Worm (Caenorhabditis elegans) whole organism, L4 larva: ENCODE results near the gene C39E6.2.

Experiments used
- F10B5.3 ChIP-seq: sonication (generic microtip); optimal IDR thresholded peaks from 2 replicates; lab custom pipeline; 2016; ENCODE audit warnings: mild to moderate bottlenecking, missing genetic modification characterization, missing compliant biosample characterization
- F26F4.8 ChIP-seq: fragments of 200-800 bp; sonication (Bioruptor generic); conservative IDR thresholded peaks from 2 replicates; pipeline ENCODE4 v1.3.6; 2022; ENCODE audit warnings: missing genetic modification characterization, missing compliant biosample characterization
- F37D6.2 ChIP-seq: sonication (generic microtip); optimal IDR thresholded peaks from 2 replicates; lab custom pipeline; 2016; ENCODE audit warnings: mild to moderate bottlenecking, missing genetic modification characterization, missing compliant biosample characterization
- F49E8.2 ChIP-seq: sonication (generic microtip); optimal IDR thresholded peaks from 2 replicates; lab custom pipeline; 2016; ENCODE audit warnings: missing compliant biosample characterization, mild to moderate bottlenecking, missing genetic modification characterization, borderline replicate concordance
- T20F7.1 ChIP-seq: fragments of 200-800 bp; sonication (Bioruptor generic); optimal IDR thresholded peaks from 2 replicates; lab custom pipeline; 2018; ENCODE audit warnings: mild to moderate bottlenecking, missing genetic modification characterization, missing compliant biosample characterization
- T26A8.4 ChIP-seq: fragments of 200-800 bp; sonication (Bioruptor generic); IDR thresholded peaks from 2 replicates; pipeline ENCODE4 v1.3.6; 2022; ENCODE audit warnings: missing genetic modification characterization, missing compliant biosample characterization
- Y75B8A.6 ChIP-seq: fragments of 200-800 bp; sonication (Bioruptor generic); IDR thresholded peaks from 2 replicates; pipeline ENCODE4 v1.3.6; 2022; ENCODE audit warnings: missing genetic modification reagents, missing genetic modification characterization, missing compliant biosample characterization
- aha-1 ChIP-seq: fragments of 150-350 bp; peaks from one replicate; lab custom pipeline; 2014; ENCODE audit warnings: missing biosample characterization, missing genetic modification characterization
- ama-1 ChIP-seq: fragments of 150-350 bp; optimal IDR thresholded peaks from 2 replicates; lab custom pipeline; 2014; ENCODE audit warnings: inconsistent platforms, mixed read lengths
- ceh-20 ChIP-seq: fragments of 200-800 bp; sonication (Bioruptor generic); IDR thresholded peaks from 2 replicates; pipeline ENCODE4 v1.3.6; 2022; ENCODE audit warnings: missing genetic modification reagents, missing genetic modification characterization, missing compliant biosample characterization
- ceh-44 ChIP-seq: fragments of 200-800 bp; sonication (Bioruptor generic); IDR thresholded peaks from 2 replicates; pipeline ENCODE4 v1.3.6; 2022; ENCODE audit warnings: missing genetic modification reagents, missing genetic modification characterization, missing compliant biosample characterization
- ceh-62 ChIP-seq: sonication (generic microtip); optimal IDR thresholded peaks from 2 replicates; lab custom pipeline; 2017; ENCODE audit warnings: missing biosample characterization, missing genetic modification characterization
- ces-1 ChIP-seq: fragments of 150-350 bp; sonication (generic microtip); optimal IDR thresholded peaks from 4 replicates; lab custom pipeline; 2014; ENCODE audit warnings: missing biosample characterization, missing genetic modification reagents, missing genetic modification characterization
- cey-2 ChIP-seq: sonication (generic microtip); optimal IDR thresholded peaks from 3 replicates; lab custom pipeline; 2017; ENCODE audit warnings: missing genetic modification characterization, mild to moderate bottlenecking, missing compliant biosample characterization, antibody characterized with exemption, borderline replicate concordance; ENCODE audit not compliant: insufficient read depth
- ctbp-1 ChIP-seq: fragments of 200-800 bp; sonication (Bioruptor generic); IDR thresholded peaks from 2 replicates; pipeline ENCODE4 v1.3.6; 2022; ENCODE audit warnings: missing genetic modification reagents, missing genetic modification characterization, missing compliant biosample characterization
- dve-1 ChIP-seq: sonication (generic microtip); optimal IDR thresholded peaks from 2 replicates; lab custom pipeline; 2017; ENCODE audit warnings: antibody characterized with exemption, mild to moderate bottlenecking, missing genetic modification characterization, missing compliant biosample characterization; ENCODE audit not compliant: insufficient read depth
- fkh-10 ChIP-seq: fragments of 150-350 bp; optimal IDR thresholded peaks from 2 replicates; lab custom pipeline; 2014; ENCODE audit warnings: missing biosample characterization, missing genetic modification reagents, missing genetic modification characterization
- fos-1 ChIP-seq: fragments of 150-350 bp; optimal IDR thresholded peaks from 2 replicates; lab custom pipeline; 2014; ENCODE audit warnings: missing biosample characterization, missing genetic modification characterization
- gei-8 ChIP-seq: fragments of 200-800 bp; sonication (Bioruptor generic); optimal IDR thresholded peaks from 2 replicates; lab custom pipeline; 2018; ENCODE audit warnings: mild to moderate bottlenecking, missing genetic modification characterization, missing compliant biosample characterization
- hif-1 ChIP-seq, 2 experiments: sonication (generic microtip); optimal IDR thresholded peaks; 2 replicates each; lab custom pipeline; 2016 to 2017; ENCODE audit warnings: missing compliant biosample characterization in 2 of 2, missing genetic modification characterization in 2 of 2, missing genetic modification reagents in 2 of 2, missing genotype in 2 of 2, mild to moderate bottlenecking in 1 of 2
- lin-1 ChIP-seq: fragments of 200-800 bp; sonication (Bioruptor generic); IDR thresholded peaks from 2 replicates; pipeline ENCODE4 v1.3.6; 2022; ENCODE audit warnings: missing genetic modification reagents, missing genetic modification characterization, missing compliant biosample characterization
- lin-13 ChIP-seq: fragments of 150-350 bp; optimal IDR thresholded peaks from 2 replicates; lab custom pipeline; 2014; ENCODE audit warnings: missing biosample characterization, missing genetic modification reagents, missing genetic modification characterization
- madf-9 ChIP-seq: fragments of 200-800 bp; sonication (Bioruptor generic); conservative IDR thresholded peaks from 2 replicates; pipeline ENCODE4 v1.3.6; 2022; ENCODE audit warnings: missing genetic modification reagents, missing genetic modification characterization, missing compliant biosample characterization
- mep-1 ChIP-seq: fragments of 150-350 bp; sonication (generic microtip); optimal IDR thresholded peaks from 3 replicates; lab custom pipeline; 2014; ENCODE audit warnings: missing biosample characterization, missing genetic modification characterization
- mxl-2 ChIP-seq: fragments of 200-800 bp; sonication (Bioruptor generic); conservative IDR thresholded peaks from 2 replicates; pipeline ENCODE4 v1.3.6; 2022; ENCODE audit warnings: missing genetic modification reagents, missing genetic modification characterization, missing compliant biosample characterization
- nhr-10 ChIP-seq: fragments of 150-350 bp; optimal IDR thresholded peaks from 2 replicates; lab custom pipeline; 2014; ENCODE audit warnings: missing biosample characterization, missing genetic modification characterization
- nhr-111 ChIP-seq: fragments of 200-800 bp; sonication (Bioruptor generic); optimal IDR thresholded peaks from 2 replicates; lab custom pipeline; 2018; ENCODE audit warnings: mild to moderate bottlenecking, missing genetic modification characterization, missing compliant biosample characterization
- nhr-25 ChIP-seq: sonication (generic microtip); optimal IDR thresholded peaks from 2 replicates; lab custom pipeline; 2017; ENCODE audit warnings: missing genetic modification characterization, mild to moderate bottlenecking, missing compliant biosample characterization, antibody characterized with exemption, moderate library complexity, borderline replicate concordance; ENCODE audit not compliant: insufficient read depth
- nhr-41 ChIP-seq: fragments of 200-800 bp; sonication (Bioruptor generic); IDR thresholded peaks from 2 replicates; pipeline ENCODE4 v1.3.6; 2022; ENCODE audit warnings: missing genetic modification reagents, missing genetic modification characterization, missing compliant biosample characterization
- nhr-42 ChIP-seq: fragments of 200-800 bp; sonication (Bioruptor generic); IDR thresholded peaks from 2 replicates; pipeline ENCODE4 v1.3.6; 2022; ENCODE audit warnings: missing genetic modification characterization, missing compliant biosample characterization
- nhr-48 ChIP-seq: sonication (generic microtip); optimal IDR thresholded peaks from 2 replicates; lab custom pipeline; 2016; ENCODE audit warnings: mild to moderate bottlenecking, missing genetic modification characterization, missing compliant biosample characterization
- nhr-6 ChIP-seq: fragments of 150-350 bp; optimal IDR thresholded peaks from 2 replicates; lab custom pipeline; 2014; ENCODE audit warnings: missing biosample characterization, missing genetic modification characterization
- pha-4 ChIP-seq, 2 experiments: fragments of 150-350 bp in 1 of 2; fragments of 200-800 bp in 1 of 2; sonication (Bioruptor generic) in 1 of 2; IDR thresholded peaks in 1 of 2; optimal IDR thresholded peaks in 1 of 2; 2 replicates each; pipeline versions ENCODE4 v1.3.6 to Lab custom; 2014 to 2022; ENCODE audit warnings: missing genetic modification characterization in 2 of 2, missing genetic modification reagents in 2 of 2, missing biosample characterization in 1 of 2, missing compliant biosample characterization in 1 of 2
- rbr-2 ChIP-seq: sonication (generic microtip); optimal IDR thresholded peaks from 2 replicates; lab custom pipeline; 2016; ENCODE audit warnings: missing genotype, missing genetic modification characterization, missing compliant biosample characterization
- sdz-12 ChIP-seq: fragments of 200-800 bp; sonication (Bioruptor generic); optimal IDR thresholded peaks from 2 replicates; lab custom pipeline; 2018; ENCODE audit warnings: mild to moderate bottlenecking, missing genetic modification characterization, missing compliant biosample characterization
- skn-1 ChIP-seq: fragments of 150-350 bp; optimal IDR thresholded peaks from 2 replicates; lab custom pipeline; 2014; ENCODE audit warnings: missing biosample characterization, missing genetic modification characterization
- snpc-1.2 ChIP-seq: fragments of 200-800 bp; sonication (Bioruptor generic); IDR thresholded peaks from 2 replicates; pipeline ENCODE4 v1.3.6; 2022; ENCODE audit warnings: missing genetic modification reagents, missing genetic modification characterization, missing compliant biosample characterization
- spr-1 ChIP-seq: sonication (generic microtip); optimal IDR thresholded peaks from 2 replicates; lab custom pipeline; 2016; ENCODE audit warnings: mild to moderate bottlenecking, missing genetic modification characterization, missing compliant biosample characterization
- spr-3 ChIP-seq: fragments of 200-800 bp; sonication (Bioruptor generic); optimal IDR thresholded peaks from 2 replicates; lab custom pipeline; 2018; ENCODE audit warnings: mild to moderate bottlenecking, missing genetic modification characterization, missing compliant biosample characterization
- tra-1 ChIP-seq: fragments of 200-800 bp; sonication (Bioruptor generic); IDR thresholded peaks from 2 replicates; pipeline ENCODE4 v1.3.6; 2022; ENCODE audit warnings: missing genetic modification reagents, missing genetic modification characterization, missing compliant biosample characterization
- unc-130 ChIP-seq: sonication (generic microtip); optimal IDR thresholded peaks from 2 replicates; lab custom pipeline; 2016; ENCODE audit warnings: missing genetic modification reagents, missing genetic modification characterization, missing compliant biosample characterization
- unc-39 ChIP-seq: sonication (generic microtip); optimal IDR thresholded peaks from 2 replicates; lab custom pipeline; 2017; ENCODE audit warnings: missing biosample characterization, missing genetic modification characterization
- unc-62 ChIP-seq, 3 experiments: fragments of 150-350 bp in 1 of 3; sonication (generic microtip); optimal IDR thresholded peaks in 2 of 3; peaks in 1 of 3; 1 replicate in 1 of 3; 2 replicates in 2 of 3; lab custom pipeline; 2014 to 2017; ENCODE audit warnings: missing biosample characterization in 3 of 3, missing genetic modification characterization in 3 of 3, missing genetic modification reagents in 3 of 3, missing genotype in 1 of 3
- vab-7 ChIP-seq: fragments of 200-800 bp; sonication (Bioruptor generic); IDR thresholded peaks from 2 replicates; pipeline ENCODE4 v1.3.6; 2022; ENCODE audit warnings: missing genetic modification reagents, missing genetic modification characterization, missing compliant biosample characterization
- zag-1 ChIP-seq: fragments of 150-350 bp; optimal IDR thresholded peaks from 2 replicates; lab custom pipeline; 2014; ENCODE audit warnings: missing biosample characterization, missing genetic modification characterization
- zfp-2 ChIP-seq: sonication (generic microtip); optimal IDR thresholded peaks from 2 replicates; lab custom pipeline; 2016; ENCODE audit warnings: mild to moderate bottlenecking, missing genetic modification characterization, missing compliant biosample characterization
- zip-2 ChIP-seq: fragments of 150-350 bp; optimal IDR thresholded peaks from 2 replicates; lab custom pipeline; 2014; ENCODE audit warnings: missing biosample characterization, missing genetic modification characterization
- ztf-11 ChIP-seq: fragments of 150-350 bp; optimal IDR thresholded peaks from 2 replicates; lab custom pipeline; 2014; ENCODE audit warnings: missing biosample characterization, missing genetic modification characterization
- ztf-7 ChIP-seq: fragments of 150-350 bp; optimal IDR thresholded peaks from 2 replicates; lab custom pipeline; 2014; ENCODE audit warnings: missing biosample characterization, missing genetic modification characterization

C39E6.2 gene

DNA sequence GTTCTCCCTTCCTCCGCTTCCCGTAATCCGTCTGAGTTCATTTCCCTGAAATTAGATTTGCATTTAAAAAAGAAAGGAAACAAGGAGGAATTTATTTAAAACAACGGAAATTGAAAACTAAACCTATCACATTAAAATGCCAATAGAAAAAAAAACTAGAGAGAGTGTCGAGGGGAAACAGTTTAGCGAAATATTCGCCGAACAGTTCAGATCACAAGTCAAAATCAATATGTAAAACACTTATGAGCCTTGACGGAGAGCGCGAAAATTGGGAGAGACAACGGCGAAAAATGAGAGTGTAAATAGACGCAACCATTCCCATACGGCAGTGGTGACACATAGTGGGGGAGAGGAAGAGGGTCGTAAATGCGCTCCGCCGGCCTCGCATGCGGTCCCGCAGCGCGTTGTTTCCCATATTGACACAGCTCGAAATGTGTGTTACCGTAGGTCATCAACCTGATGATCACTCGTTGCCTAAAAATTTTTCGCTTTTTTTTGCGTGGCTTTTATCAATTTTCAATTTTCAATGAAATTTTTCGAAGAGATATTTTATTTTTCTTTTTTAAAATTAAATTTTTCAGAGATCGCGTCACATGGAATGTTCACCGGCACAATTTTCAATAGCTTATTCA is 43.1 kb downstream of the C39E6.2 start, which contains the start of the genes dnj-14 and glit-1 (continued):
- peak; percentile 82 for TF ChIP-seq nhr-6 (tag; lab: Kevin White, UChicago)
- TF ChIP-seq cey-2, result no peak
- peak; percentile 99 for TF ChIP-seq aha-1 (tag; lab: Kevin White, UChicago)
- TF ChIP-seq nhr-25 (tag; lab: Kevin White, UChicago), result peak; percentile 80
- TF ChIP-seq F26F4.8 (GFP tag; lab: Robert Waterston, UW), result no peak
- TF ChIP-seq lin-13, result peak; percentile 87
- TF ChIP-seq T20F7.1, result peak; percentile 76
- TF ChIP-seq skn-1 (tag; lab: Kevin White, UChicago), result no peak
- TF ChIP-seq nhr-41 (GFP tag; lab: Robert Waterston, UW), result no peak
- no peak for TF ChIP-seq ztf-11 (tag; lab: Kevin White, UChicago)
- peak; percentile 94 for TF ChIP-seq mep-1 (tag; lab: Kevin White, UChicago)
- TF ChIP-seq nhr-48 (tag; lab: Kevin White, UChicago), result peak; percentile 60
- TF ChIP-seq F10B5.3 (tag; lab: Kevin White, UChicago), result peak; percentile 29
- TF ChIP-seq nhr-42, result peak; percentile 85
- TF ChIP-seq sdz-12 (GFP tag; lab: Kevin White, UChicago), result no peak
- no peak for TF ChIP-seq ceh-62 (tag; lab: Kevin White, UChicago)
- TF ChIP-seq nhr-10 (tag; lab: Kevin White, UChicago), result peak; percentile 50
- TF ChIP-seq vab-7 (GFP tag; lab: Robert Waterston, UW), result peak; percentile 57; the same call in 1 of the 2 replicates
- peak; percentile 71 for TF ChIP-seq pha-4 (GFP tag; IDR thresholded peaks at IDR 0.05; lab: Robert Waterston, UW)
- no peak for TF ChIP-seq pha-4 (tag; optimal IDR thresholded peaks at IDR 0.05; lab: Kevin White, UChicago)
- TF ChIP-seq ama-1 (lab: Kevin White, UChicago), result peak; percentile 16
- TF ChIP-seq snpc-1.2 (GFP tag; lab: Robert Waterston, UW), result no peak
- no peak for TF ChIP-seq F49E8.2 (tag; lab: Kevin White, UChicago)
- TF ChIP-seq spr-3 (GFP tag; lab: Kevin White, UChicago), result no peak
- TF ChIP-seq ctbp-1 (GFP tag; lab: Robert Waterston, UW), result peak; percentile 54; the same call in 1 of the 2 replicates
- TF ChIP-seq mxl-2 (GFP tag; lab: Robert Waterston, UW), result no peak
- no peak for TF ChIP-seq ces-1 (GFP tag; lab: Kevin White, UChicago)
- peak in 1 of 2 experiments; percentile 86 for TF ChIP-seq unc-62 (GFP tag; optimal IDR thresholded peaks at IDR 0.05 in 1 of 2; lab: Kevin White, UChicago)
- TF ChIP-seq unc-62 (tag; optimal IDR thresholded peaks at IDR 0.05; lab: Kevin White, UChicago), result no peak
- peak; percentile 54 for TF ChIP-seq fkh-10
- TF ChIP-seq F37D6.2 (tag; lab: Kevin White, UChicago), result peak; percentile 57
- peak; percentile 69 for TF ChIP-seq ceh-20 (GFP tag; lab: Robert Waterston, UW)
- TF ChIP-seq unc-39 (tag; lab: Kevin White, UChicago), result no peak
- peak in 1 of 2 experiments; percentile 85 for TF ChIP-seq hif-1 (tag; optimal IDR thresholded peaks at IDR 0.05; lab: Kevin White, UChicago)
- TF ChIP-seq gei-8 (GFP tag; lab: Kevin White, UChicago), result no peak
- TF ChIP-seq zfp-2, result peak; percentile 15
- no peak for TF ChIP-seq Y75B8A.6
- peak; percentile 88 for TF ChIP-seq rbr-2 (tag; lab: Kevin White, UChicago)
- TF ChIP-seq ceh-44 (GFP tag; lab: Robert Waterston, UW), result no peak
- TF ChIP-seq ztf-7 (tag; lab: Kevin White, UChicago), result peak; percentile 67
- no peak for TF ChIP-seq zag-1 (tag; lab: Kevin White, UChicago)
- peak; percentile 82 for TF ChIP-seq T26A8.4 (GFP tag; lab: Robert Waterston, UW)
- no peak for TF ChIP-seq zip-2 (tag; lab: Kevin White, UChicago)
- no peak for TF ChIP-seq fos-1 (tag; lab: Kevin White, UChicago)
- peak; percentile 72 for TF ChIP-seq madf-9 (GFP tag; lab: Robert Waterston, UW)
- TF ChIP-seq spr-1, result peak; percentile 49
- no peak for TF ChIP-seq unc-130
- TF ChIP-seq lin-1 (GFP tag; lab: Robert Waterston, UW), result peak; percentile 62
- TF ChIP-seq dve-1 (tag; lab: Kevin White, UChicago), result peak; percentile 92
- 0 out of 2 replicates have a peak, but pooled peaks have one; percentile 39 for TF ChIP-seq tra-1
- TF ChIP-seq nhr-111 (GFP tag; lab: Kevin White, UChicago), result no peak
